Worm (Caenorhabditis elegans) whole organism, L1 larva: ENCODE results near the gene Y62H9A.7.

Experiments used
- C16A3.4 ChIP-seq: fragments of 150-350 bp; optimal IDR thresholded peaks from 2 replicates; lab custom pipeline; 2014; ENCODE audit warnings: missing biosample characterization, missing genetic modification characterization
- F16B12.6 ChIP-seq: fragments of 150-350 bp; optimal IDR thresholded peaks from 2 replicates; lab custom pipeline; 2014; ENCODE audit warnings: missing biosample characterization, missing genetic modification characterization
- aha-1 ChIP-seq: fragments of 150-350 bp; optimal IDR thresholded peaks from 2 replicates; lab custom pipeline; 2014; ENCODE audit warnings: missing biosample characterization, missing genetic modification characterization
- alr-1 ChIP-seq: fragments of 200-800 bp; sonication (Bioruptor generic); optimal IDR thresholded peaks from 2 replicates; lab custom pipeline; 2018; ENCODE audit warnings: borderline replicate concordance, mild to moderate bottlenecking, missing genetic modification characterization, missing compliant biosample characterization
- aly-2 ChIP-seq: fragments of 150-350 bp; optimal IDR thresholded peaks from 2 replicates; lab custom pipeline; 2014; ENCODE audit warnings: missing biosample characterization, missing genetic modification characterization
- blmp-1 ChIP-seq: fragments of 150-350 bp; optimal IDR thresholded peaks from 2 replicates; lab custom pipeline; 2014; ENCODE audit warnings: missing biosample characterization, missing genetic modification characterization
- ceh-8 ChIP-seq: fragments of 200-800 bp; sonication (Bioruptor generic); optimal IDR thresholded peaks from 2 replicates; lab custom pipeline; 2018; ENCODE audit warnings: mild to moderate bottlenecking, missing genetic modification characterization, moderate library complexity, missing compliant biosample characterization
- ceh-82 ChIP-seq, 3 experiments: fragments of 150-350 bp in 1 of 3; sonication (generic microtip) in 2 of 3; optimal IDR thresholded peaks; 2 replicates each; lab custom pipeline; 2014 to 2017; ENCODE audit warnings: missing biosample characterization in 3 of 3, missing genetic modification characterization in 3 of 3
- ceh-88 ChIP-seq: fragments of 200-800 bp; sonication (Bioruptor generic); IDR thresholded peaks from 2 replicates; pipeline ENCODE4 v1.3.6; 2022; ENCODE audit warnings: missing genetic modification characterization, missing compliant biosample characterization
- dsc-1 ChIP-seq: sonication (generic microtip); optimal IDR thresholded peaks from 2 replicates; lab custom pipeline; 2016; ENCODE audit warnings: mild to moderate bottlenecking, missing genetic modification characterization, missing compliant biosample characterization
- efl-1 ChIP-seq, 4 experiments: fragments of 150-350 bp; optimal IDR thresholded peaks in 3 of 4; peaks in 1 of 4; 1 replicate in 1 of 4; 2 replicates in 3 of 4; lab custom pipeline; 2014; ENCODE audit warnings: missing biosample characterization in 2 of 4, missing genetic modification characterization in 2 of 4, missing genetic modification reagents in 2 of 4
- egl-13 ChIP-seq: sonication (generic microtip); optimal IDR thresholded peaks from 2 replicates; lab custom pipeline; 2016; ENCODE audit warnings: missing genotype, missing genetic modification reagents, missing genetic modification characterization, missing compliant biosample characterization
- elt-3 ChIP-seq, 6 experiments: fragments of 150-350 bp in 1 of 6; sonication (generic microtip); optimal IDR thresholded peaks; 2 replicates each; lab custom pipeline; 2017 to 2018; ENCODE audit warnings: missing biosample characterization in 6 of 6, missing genetic modification characterization in 6 of 6, inconsistent platforms in 1 of 6
- fkh-8 ChIP-seq: sonication (generic microtip); optimal IDR thresholded peaks from 2 replicates; lab custom pipeline; 2016; ENCODE audit warnings: mild to moderate bottlenecking, missing genetic modification characterization, missing compliant biosample characterization
- fos-1 ChIP-seq: fragments of 150-350 bp; optimal IDR thresholded peaks from 2 replicates; lab custom pipeline; 2014; ENCODE audit warnings: missing biosample characterization, missing genetic modification characterization
- hlh-17 ChIP-seq: fragments of 200-800 bp; sonication (Bioruptor generic); optimal IDR thresholded peaks from 2 replicates; lab custom pipeline; 2018; ENCODE audit warnings: missing genetic modification characterization, mild to moderate bottlenecking, missing compliant biosample characterization, moderate library complexity, borderline replicate concordance
- hpl-2 ChIP-seq: fragments of 150-350 bp; optimal IDR thresholded peaks from 2 replicates; lab custom pipeline; 2014; ENCODE audit warnings: missing biosample characterization, missing genetic modification reagents, missing genetic modification characterization
- irx-1 ChIP-seq: sonication (generic microtip); optimal IDR thresholded peaks from 2 replicates; lab custom pipeline; 2016; ENCODE audit warnings: missing genetic modification characterization, missing compliant biosample characterization
- isw-1 ChIP-seq: fragments of 200-800 bp; sonication (Bioruptor generic); IDR thresholded peaks from 2 replicates; pipeline ENCODE4 v1.3.6; 2022; ENCODE audit warnings: missing genetic modification characterization, missing compliant biosample characterization
- lin-14 ChIP-seq: fragments of 200-800 bp; sonication (Bioruptor generic); optimal IDR thresholded peaks from 2 replicates; lab custom pipeline; 2018; ENCODE audit warnings: mild to moderate bottlenecking, missing genetic modification characterization, moderate library complexity, missing compliant biosample characterization
- lin-15B ChIP-seq: fragments of 150-350 bp; sonication (generic microtip); optimal IDR thresholded peaks from 3 replicates; lab custom pipeline; 2014; ENCODE audit warnings: missing biosample characterization, missing genetic modification characterization
- lin-35 ChIP-seq, 2 experiments: fragments of 150-350 bp; optimal IDR thresholded peaks; 2 replicates each; lab custom pipeline; 2014; ENCODE audit warnings: missing biosample characterization in 2 of 2, missing genetic modification characterization in 2 of 2, missing genetic modification reagents in 2 of 2
- lin-39 ChIP-seq: fragments of 150-350 bp; optimal IDR thresholded peaks from 2 replicates; lab custom pipeline; 2014; ENCODE audit warnings: missing biosample characterization, missing genetic modification reagents, missing genetic modification characterization
- mab-9 ChIP-seq: fragments of 200-800 bp; sonication (Bioruptor generic); IDR thresholded peaks from 2 replicates; pipeline ENCODE4 v1.3.6; 2022; ENCODE audit warnings: missing genetic modification reagents, missing genetic modification characterization, missing compliant biosample characterization
- mdl-1 ChIP-seq, 2 experiments: fragments of 150-350 bp; optimal IDR thresholded peaks; 2 replicates each; lab custom pipeline; 2014 to 2017; ENCODE audit warnings: missing biosample characterization in 2 of 2, missing genetic modification characterization in 2 of 2, inconsistent platforms in 1 of 2
- nhr-19 ChIP-seq: fragments of 200-800 bp; sonication (Bioruptor generic); conservative IDR thresholded peaks from 2 replicates; pipeline ENCODE4 v1.3.6; 2022; ENCODE audit warnings: missing genetic modification characterization, missing compliant biosample characterization
- nhr-20 ChIP-seq: sonication (generic microtip); optimal IDR thresholded peaks from 2 replicates; lab custom pipeline; 2016; ENCODE audit warnings: mild to moderate bottlenecking, missing genetic modification characterization, missing compliant biosample characterization
- nhr-28 ChIP-seq: fragments of 150-350 bp; optimal IDR thresholded peaks from 2 replicates; lab custom pipeline; 2014; ENCODE audit warnings: missing biosample characterization, missing genetic modification characterization
- nhr-47 ChIP-seq: sonication (generic microtip); optimal IDR thresholded peaks from 2 replicates; lab custom pipeline; 2016; ENCODE audit warnings: mild to moderate bottlenecking, missing genetic modification characterization, moderate library complexity, missing compliant biosample characterization
- nhr-71 ChIP-seq: sonication (generic microtip); optimal IDR thresholded peaks from 2 replicates; lab custom pipeline; 2016; ENCODE audit warnings: mild to moderate bottlenecking, missing genetic modification characterization, moderate library complexity, missing compliant biosample characterization
- nhr-76 ChIP-seq: sonication (generic microtip); optimal IDR thresholded peaks from 2 replicates; lab custom pipeline; 2017; ENCODE audit warnings: missing biosample characterization, missing genetic modification characterization
- nhr-77 ChIP-seq: fragments of 150-350 bp; optimal IDR thresholded peaks from 2 replicates; lab custom pipeline; 2014; ENCODE audit warnings: missing biosample characterization, missing genetic modification characterization
- pax-3 ChIP-seq: fragments of 200-800 bp; sonication (Bioruptor generic); optimal IDR thresholded peaks from 2 replicates; lab custom pipeline; 2018; ENCODE audit warnings: mild to moderate bottlenecking, missing genetic modification characterization, moderate library complexity, missing compliant biosample characterization
- skn-1 ChIP-seq: fragments of 150-350 bp; optimal IDR thresholded peaks from 2 replicates; lab custom pipeline; 2014; ENCODE audit warnings: missing biosample characterization, missing genetic modification characterization
- sptf-1 ChIP-seq: fragments of 150-350 bp; optimal IDR thresholded peaks from 2 replicates; lab custom pipeline; 2014; ENCODE audit warnings: missing biosample characterization, missing genetic modification characterization
- sup-37 ChIP-seq: fragments of 200-800 bp; sonication (Bioruptor generic); optimal IDR thresholded peaks from 2 replicates; lab custom pipeline; 2018; ENCODE audit warnings: mild to moderate bottlenecking, missing genetic modification characterization, missing compliant biosample characterization
- tbx-2 ChIP-seq: sonication (generic microtip); optimal IDR thresholded peaks from 2 replicates; lab custom pipeline; 2016; ENCODE audit warnings: missing genetic modification characterization, missing compliant biosample characterization
- unc-130 ChIP-seq: fragments of 150-350 bp; optimal IDR thresholded peaks from 2 replicates; lab custom pipeline; 2017; ENCODE audit warnings: missing biosample characterization, missing genetic modification characterization, inconsistent platforms
- unc-98 ChIP-seq: fragments of 200-800 bp; sonication (Bioruptor generic); IDR thresholded peaks from 2 replicates; pipeline ENCODE4 v1.3.6; 2022; ENCODE audit warnings: missing genetic modification characterization, missing compliant biosample characterization
- xbp-1 ChIP-seq: sonication (generic microtip); optimal IDR thresholded peaks from 2 replicates; lab custom pipeline; 2016; ENCODE audit warnings: missing genetic modification characterization, missing compliant biosample characterization
- zag-1 ChIP-seq: fragments of 150-350 bp; optimal IDR thresholded peaks from 2 replicates; lab custom pipeline; 2014; ENCODE audit warnings: missing biosample characterization, missing genetic modification characterization

Gene Y62H9A.7

DNA sequence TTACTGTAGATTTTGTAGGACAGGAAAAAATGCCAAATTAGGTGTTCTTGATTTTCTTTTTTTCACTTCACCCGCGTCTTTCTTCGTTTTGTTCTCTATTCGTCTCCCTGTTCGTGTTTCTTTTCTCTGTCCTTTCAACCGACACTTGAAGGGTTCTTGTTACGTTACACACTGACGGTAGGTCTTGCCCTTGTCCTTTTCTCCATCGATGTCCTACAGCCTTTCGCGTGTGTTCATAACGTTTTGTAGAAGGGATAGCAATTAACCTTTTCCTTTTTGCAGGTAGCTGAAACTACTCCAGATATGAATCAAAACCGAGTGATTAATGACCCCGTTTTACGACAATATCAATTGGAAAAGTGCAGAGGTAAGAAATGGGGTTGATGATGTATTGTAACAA, 38.7 kb upstream of the Y62H9A.7 start, which contains the start of gene F55G7.1 (continued):
- no peak for TF ChIP-seq zag-1 (tag; lab: Kevin White, UChicago)
- TF ChIP-seq ceh-8 (GFP tag; lab: Kevin White, UChicago), result no peak
- peak; percentile 52 for TF ChIP-seq nhr-20
- peak; percentile 44 for TF ChIP-seq xbp-1 (tag; lab: Kevin White, UChicago)
- peak; percentile 32 for TF ChIP-seq irx-1
- peak; percentile 71 for TF ChIP-seq dsc-1 (tag; lab: Kevin White, UChicago)
- TF ChIP-seq lin-15B, result no peak
- TF ChIP-seq skn-1 (tag; lab: Kevin White, UChicago), result peak; percentile 22
- TF ChIP-seq fkh-8, result no peak
- TF ChIP-seq nhr-77 (tag; lab: Kevin White, UChicago), result peak; percentile 3
- peak; percentile 34 to 37 for TF ChIP-seq efl-1 (optimal IDR thresholded peaks at IDR 0.05; lab: Kevin White, UChicago)
- peak in 1 of 2 experiments; percentile 72 for TF ChIP-seq efl-1 (GFP tag; optimal IDR thresholded peaks at IDR 0.05 in 1 of 2; lab: Kevin White, UChicago)
- TF ChIP-seq nhr-28, result no peak
- no peak for TF ChIP-seq fos-1
- TF ChIP-seq lin-35 (GFP tag; optimal IDR thresholded peaks at IDR 0.05; lab: Kevin White, UChicago), result peak in 1 of 2 experiments; percentile 67
- peak; percentile 32 for TF ChIP-seq blmp-1
- peak; percentile 5 for TF ChIP-seq lin-39 (tag; lab: Kevin White, UChicago)
- peak; percentile 77 for TF ChIP-seq nhr-47 (tag; lab: Kevin White, UChicago)
- TF ChIP-seq mab-9, result no peak
- peak; percentile 52 for TF ChIP-seq C16A3.4 (tag; lab: Kevin White, UChicago)
- peak; percentile 13 for TF ChIP-seq hpl-2 (GFP tag; lab: Kevin White, UChicago)
- peak; percentile 61 for TF ChIP-seq nhr-19 (GFP tag; lab: Robert Waterston, UW)
- peak in 4 of 6 experiments; percentile 23 to 38 (median 26) for TF ChIP-seq elt-3 (tag; optimal IDR thresholded peaks at IDR 0.05; lab: Kevin White, UChicago)
- peak; percentile 49 for TF ChIP-seq nhr-71 (tag; lab: Kevin White, UChicago)

- TF ChIP-seq alr-1 (tag; lab: Kevin White, UChicago) (no peak), sptf-1 (tag; lab: Kevin White, UChicago) (no peak), nhr-77 (tag; lab: Kevin White, UChicago) (no peak), ceh-82 (tag; optimal IDR thresholded peaks at IDR 0.05; lab: Kevin White, UChicago) (no peak), nhr-19 (GFP tag; lab: Robert Waterston, UW) (no peak), nhr-76 (no peak), mdl-1 (tag; optimal IDR thresholded peaks at IDR 0.05; lab: Kevin White, UChicago) (no peak), aly-2 (tag; lab: Kevin White, UChicago) (no peak), sup-37 (no peak), lin-14 (peak; percentile 22), unc-98 (no peak), tbx-2 (no peak), ceh-88 (GFP tag; lab: Robert Waterston, UW) (no peak), hlh-17 (GFP tag; lab: Kevin White, UChicago) (no peak), unc-130 (tag; lab: Kevin White, UChicago) (no peak), ceh-8 (GFP tag; lab: Kevin White, UChicago) (peak; percentile 60), F16B12.6 (tag; lab: Kevin White, UChicago) (no peak), egl-13 (tag; lab: Kevin White, UChicago) (no peak), pax-3 (no peak), mab-9 (no peak), dsc-1 (tag; lab: Kevin White, UChicago) (peak; percentile 72), blmp-1 (no peak), aha-1 (no peak), isw-1 (GFP tag; lab: Robert Waterston, UW) (no peak)
- TF ChIP-seq, all 84 proteins: peak for 3
Observed at ce11 chrX:11920723-11921283, 35.3 kb upstream of the Y62H9A.7 start, which contains the start of gene Y62H9A.14. Gene Y62H9A.14 (plus strand): TSS chrX:11921233.
